Worm (Caenorhabditis elegans) whole organism, L4 larva: ENCODE data around the gene unc-31.

Experiments
- D1046.2 ChIP-seq: fragments of 200-800 bp; sonication (Bioruptor generic); IDR thresholded peaks from 2 replicates; pipeline ENCODE4 v1.3.6; 2022; ENCODE audit warnings: missing genetic modification characterization, missing compliant biosample characterization
- F10B5.3 ChIP-seq: sonication (generic microtip); optimal IDR thresholded peaks from 2 replicates; lab custom pipeline; 2016; ENCODE audit warnings: mild to moderate bottlenecking, missing genetic modification characterization, missing compliant biosample characterization
- F26F4.8 ChIP-seq: fragments of 200-800 bp; sonication (Bioruptor generic); conservative IDR thresholded peaks from 2 replicates; pipeline ENCODE4 v1.3.6; 2022; ENCODE audit warnings: missing genetic modification characterization, missing compliant biosample characterization
- R02D3.7 ChIP-seq: fragments of 150-350 bp; sonication (generic microtip); optimal IDR thresholded peaks from 3 replicates; lab custom pipeline; 2014; ENCODE audit warnings: missing biosample characterization, missing genetic modification characterization
- T20F7.1 ChIP-seq: fragments of 200-800 bp; sonication (Bioruptor generic); optimal IDR thresholded peaks from 2 replicates; lab custom pipeline; 2018; ENCODE audit warnings: mild to moderate bottlenecking, missing genetic modification characterization, missing compliant biosample characterization
- T26A8.4 ChIP-seq: fragments of 200-800 bp; sonication (Bioruptor generic); IDR thresholded peaks from 2 replicates; pipeline ENCODE4 v1.3.6; 2022; ENCODE audit warnings: missing genetic modification characterization, missing compliant biosample characterization
- Y105C5A.15 ChIP-seq: fragments of 200-800 bp; sonication (Bioruptor generic); IDR thresholded peaks from 2 replicates; pipeline ENCODE4 v1.3.6; 2022; ENCODE audit warnings: missing genetic modification characterization, missing compliant biosample characterization
- aha-1 ChIP-seq: fragments of 150-350 bp; peaks from one replicate; lab custom pipeline; 2014; ENCODE audit warnings: missing biosample characterization, missing genetic modification characterization
- aly-2 ChIP-seq: sonication (generic microtip); optimal IDR thresholded peaks from 2 replicates; lab custom pipeline; 2018; ENCODE audit warnings: missing biosample characterization, missing genetic modification characterization
- ceh-20 ChIP-seq: fragments of 200-800 bp; sonication (Bioruptor generic); IDR thresholded peaks from 2 replicates; pipeline ENCODE4 v1.3.6; 2022; ENCODE audit warnings: missing genetic modification reagents, missing genetic modification characterization, missing compliant biosample characterization
- ceh-44 ChIP-seq: fragments of 200-800 bp; sonication (Bioruptor generic); IDR thresholded peaks from 2 replicates; pipeline ENCODE4 v1.3.6; 2022; ENCODE audit warnings: missing genetic modification reagents, missing genetic modification characterization, missing compliant biosample characterization
- ceh-82 ChIP-seq: sonication (generic microtip); optimal IDR thresholded peaks from 2 replicates; lab custom pipeline; 2017; ENCODE audit warnings: missing biosample characterization, missing genetic modification characterization
- ces-1 ChIP-seq: fragments of 150-350 bp; sonication (generic microtip); optimal IDR thresholded peaks from 4 replicates; lab custom pipeline; 2014; ENCODE audit warnings: missing biosample characterization, missing genetic modification reagents, missing genetic modification characterization
- ctbp-1 ChIP-seq: fragments of 200-800 bp; sonication (Bioruptor generic); IDR thresholded peaks from 2 replicates; pipeline ENCODE4 v1.3.6; 2022; ENCODE audit warnings: missing genetic modification reagents, missing genetic modification characterization, missing compliant biosample characterization
- daf-12 ChIP-seq: fragments of 150-350 bp; optimal IDR thresholded peaks from 2 replicates; lab custom pipeline; 2014; ENCODE audit warnings: missing biosample characterization, missing genetic modification reagents, missing genetic modification characterization
- daf-19 ChIP-seq: fragments of 200-800 bp; sonication (Bioruptor generic); conservative IDR thresholded peaks from 2 replicates; pipeline ENCODE4 v1.3.6; 2022; ENCODE audit warnings: missing genetic modification characterization, missing compliant biosample characterization
- daf-8 ChIP-seq: fragments of 200-800 bp; sonication (Bioruptor generic); IDR thresholded peaks from 2 replicates; pipeline ENCODE4 v1.3.6; 2022; ENCODE audit warnings: missing genetic modification characterization, missing compliant biosample characterization
- dpl-1 ChIP-seq: fragments of 150-350 bp; optimal IDR thresholded peaks from 2 replicates; lab custom pipeline; 2014; ENCODE audit warnings: missing biosample characterization, missing genetic modification reagents, missing genetic modification characterization
- egl-43 ChIP-seq: fragments of 200-800 bp; sonication (Bioruptor generic); IDR thresholded peaks from 2 replicates; pipeline ENCODE4 v1.3.6; 2022; ENCODE audit warnings: missing genetic modification reagents, missing genetic modification characterization, missing compliant biosample characterization
- fkh-10 ChIP-seq: fragments of 150-350 bp; optimal IDR thresholded peaks from 2 replicates; lab custom pipeline; 2014; ENCODE audit warnings: missing biosample characterization, missing genetic modification reagents, missing genetic modification characterization
- gei-8 ChIP-seq: fragments of 200-800 bp; sonication (Bioruptor generic); optimal IDR thresholded peaks from 2 replicates; lab custom pipeline; 2018; ENCODE audit warnings: mild to moderate bottlenecking, missing genetic modification characterization, missing compliant biosample characterization
- hif-1 ChIP-seq, 2 experiments: sonication (generic microtip); optimal IDR thresholded peaks; 2 replicates each; lab custom pipeline; 2016 to 2017; ENCODE audit warnings: missing compliant biosample characterization in 2 of 2, missing genetic modification characterization in 2 of 2, missing genetic modification reagents in 2 of 2, missing genotype in 2 of 2, mild to moderate bottlenecking in 1 of 2
- hlh-11 ChIP-seq: fragments of 200-800 bp; sonication (Bioruptor generic); optimal IDR thresholded peaks from 2 replicates; lab custom pipeline; 2018; ENCODE audit warnings: mild to moderate bottlenecking, missing genetic modification characterization, missing compliant biosample characterization
- hlh-30 ChIP-seq: sonication (generic microtip); optimal IDR thresholded peaks from 2 replicates; lab custom pipeline; 2017; ENCODE audit warnings: antibody characterized with exemption, mild to moderate bottlenecking, missing genetic modification characterization, missing compliant biosample characterization; ENCODE audit not compliant: insufficient read depth
- hmg-1.1 ChIP-seq: fragments of 200-800 bp; sonication (Bioruptor generic); IDR thresholded peaks from 2 replicates; pipeline ENCODE4 v1.3.6; 2022; ENCODE audit warnings: missing genetic modification reagents, missing genetic modification characterization, missing compliant biosample characterization
- lin-13 ChIP-seq: fragments of 150-350 bp; optimal IDR thresholded peaks from 2 replicates; lab custom pipeline; 2014; ENCODE audit warnings: missing biosample characterization, missing genetic modification reagents, missing genetic modification characterization
- lin-29 ChIP-seq: fragments of 200-800 bp; sonication (Bioruptor generic); IDR thresholded peaks from 2 replicates; pipeline ENCODE4 v1.3.6; 2022; ENCODE audit warnings: missing genetic modification reagents, missing genetic modification characterization, missing compliant biosample characterization
- lin-39 ChIP-seq: fragments of 150-350 bp; optimal IDR thresholded peaks from 2 replicates; lab custom pipeline; 2014; ENCODE audit warnings: missing biosample characterization, missing genetic modification reagents, missing genetic modification characterization
- lsy-2 ChIP-seq, 2 experiments: fragments of 150-350 bp in 1 of 2; sonication (generic microtip) in 1 of 2; optimal IDR thresholded peaks; 2 replicates each; lab custom pipeline; 2014 to 2017; ENCODE audit warnings: missing biosample characterization in 2 of 2, missing genetic modification characterization in 2 of 2
- mdl-1 ChIP-seq, 2 experiments: fragments of 150-350 bp in 1 of 2; sonication (generic microtip) in 1 of 2; optimal IDR thresholded peaks; 2 replicates each; lab custom pipeline; 2014 to 2017; ENCODE audit warnings: missing biosample characterization in 2 of 2, missing genetic modification characterization in 2 of 2
- mdt-29 ChIP-seq: fragments of 200-800 bp; sonication (Bioruptor generic); IDR thresholded peaks from 2 replicates; pipeline ENCODE4 v1.3.6; 2022; ENCODE audit warnings: missing genetic modification reagents, missing genetic modification characterization, missing compliant biosample characterization
- mxl-2 ChIP-seq: fragments of 200-800 bp; sonication (Bioruptor generic); conservative IDR thresholded peaks from 2 replicates; pipeline ENCODE4 v1.3.6; 2022; ENCODE audit warnings: missing genetic modification reagents, missing genetic modification characterization, missing compliant biosample characterization
- mxl-3 ChIP-seq: fragments of 200-800 bp; sonication (Bioruptor generic); optimal IDR thresholded peaks from 2 replicates; lab custom pipeline; 2018; ENCODE audit warnings: mild to moderate bottlenecking, missing genetic modification characterization, missing compliant biosample characterization
- nhr-10 ChIP-seq: fragments of 150-350 bp; optimal IDR thresholded peaks from 2 replicates; lab custom pipeline; 2014; ENCODE audit warnings: missing biosample characterization, missing genetic modification characterization
- nhr-237 ChIP-seq: sonication (generic microtip); optimal IDR thresholded peaks from 2 replicates; lab custom pipeline; 2017; ENCODE audit warnings: missing biosample characterization, missing genetic modification characterization
- nhr-48 ChIP-seq: sonication (generic microtip); optimal IDR thresholded peaks from 2 replicates; lab custom pipeline; 2016; ENCODE audit warnings: mild to moderate bottlenecking, missing genetic modification characterization, missing compliant biosample characterization
- nhr-77 ChIP-seq: fragments of 150-350 bp; optimal IDR thresholded peaks from 2 replicates; lab custom pipeline; 2014; ENCODE audit warnings: missing biosample characterization, missing genetic modification characterization
- pha-4 ChIP-seq, 2 experiments: fragments of 150-350 bp in 1 of 2; fragments of 200-800 bp in 1 of 2; sonication (Bioruptor generic) in 1 of 2; IDR thresholded peaks in 1 of 2; optimal IDR thresholded peaks in 1 of 2; 2 replicates each; pipeline versions ENCODE4 v1.3.6 to Lab custom; 2014 to 2022; ENCODE audit warnings: missing genetic modification characterization in 2 of 2, missing genetic modification reagents in 2 of 2, missing biosample characterization in 1 of 2, missing compliant biosample characterization in 1 of 2
- pqm-1 ChIP-seq: sonication (generic microtip); optimal IDR thresholded peaks from 2 replicates; lab custom pipeline; 2017; ENCODE audit warnings: missing biosample characterization, missing genetic modification characterization
- rbr-2 ChIP-seq: sonication (generic microtip); optimal IDR thresholded peaks from 2 replicates; lab custom pipeline; 2016; ENCODE audit warnings: missing genotype, missing genetic modification characterization, missing compliant biosample characterization
- set-16 ChIP-seq: fragments of 200-800 bp; sonication (Bioruptor generic); IDR thresholded peaks from 2 replicates; pipeline ENCODE4 v1.3.6; 2022; ENCODE audit warnings: missing genetic modification reagents, missing genetic modification characterization, missing compliant biosample characterization
- snpc-4 ChIP-seq: fragments of 150-350 bp; optimal IDR thresholded peaks from 2 replicates; lab custom pipeline; 2014; ENCODE audit warnings: missing biosample characterization, missing genetic modification characterization
- spr-1 ChIP-seq: sonication (generic microtip); optimal IDR thresholded peaks from 2 replicates; lab custom pipeline; 2016; ENCODE audit warnings: mild to moderate bottlenecking, missing genetic modification characterization, missing compliant biosample characterization
- tag-97 ChIP-seq: fragments of 200-800 bp; sonication (Bioruptor generic); IDR thresholded peaks from 2 replicates; pipeline ENCODE4 v1.3.6; 2022; ENCODE audit warnings: missing genetic modification characterization, missing compliant biosample characterization
- unc-62 ChIP-seq, 3 experiments: fragments of 150-350 bp in 1 of 3; sonication (generic microtip); optimal IDR thresholded peaks in 2 of 3; peaks in 1 of 3; 1 replicate in 1 of 3; 2 replicates in 2 of 3; lab custom pipeline; 2014 to 2017; ENCODE audit warnings: missing biosample characterization in 3 of 3, missing genetic modification characterization in 3 of 3, missing genetic modification reagents in 3 of 3, missing genotype in 1 of 3
- vab-7 ChIP-seq: fragments of 200-800 bp; sonication (Bioruptor generic); IDR thresholded peaks from 2 replicates; pipeline ENCODE4 v1.3.6; 2022; ENCODE audit warnings: missing genetic modification reagents, missing genetic modification characterization, missing compliant biosample characterization
- ztf-11 ChIP-seq: fragments of 150-350 bp; optimal IDR thresholded peaks from 2 replicates; lab custom pipeline; 2014; ENCODE audit warnings: missing biosample characterization, missing genetic modification characterization
- ztf-7 ChIP-seq: fragments of 150-350 bp; optimal IDR thresholded peaks from 2 replicates; lab custom pipeline; 2014; ENCODE audit warnings: missing biosample characterization, missing genetic modification characterization

Gene unc-31

DNA sequence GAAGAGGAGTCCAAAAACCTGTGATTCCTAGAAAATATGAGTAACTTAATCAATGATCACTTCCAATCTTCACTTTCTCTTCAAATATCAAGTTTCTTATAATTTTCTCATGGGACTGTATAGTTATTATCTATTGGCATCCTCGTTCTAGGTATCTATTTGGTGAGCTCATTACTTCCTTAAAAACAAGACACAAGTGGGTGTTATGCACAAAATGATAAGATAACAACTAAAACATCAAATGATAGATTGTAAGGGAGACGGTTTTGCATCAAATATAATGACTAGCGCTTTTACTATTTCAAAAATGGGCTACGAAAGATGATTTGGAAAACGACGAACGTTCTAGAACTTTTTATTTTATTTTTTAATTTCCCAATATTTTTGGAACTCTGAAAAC lies 8.6 kb upstream of the unc-31 start, which contains the start of gene ZK897.10:
ZK897.10 (plus strand) TSS at position 285 of the 400 bp plus-strand sequence.
- no peak for TF ChIP-seq nhr-77 (tag; lab: Kevin White, UChicago)
- peak; percentile 57 for TF ChIP-seq pqm-1 (tag; lab: Kevin White, UChicago)
- no peak for TF ChIP-seq daf-8 (GFP tag; lab: Robert Waterston, UW)

DNA sequence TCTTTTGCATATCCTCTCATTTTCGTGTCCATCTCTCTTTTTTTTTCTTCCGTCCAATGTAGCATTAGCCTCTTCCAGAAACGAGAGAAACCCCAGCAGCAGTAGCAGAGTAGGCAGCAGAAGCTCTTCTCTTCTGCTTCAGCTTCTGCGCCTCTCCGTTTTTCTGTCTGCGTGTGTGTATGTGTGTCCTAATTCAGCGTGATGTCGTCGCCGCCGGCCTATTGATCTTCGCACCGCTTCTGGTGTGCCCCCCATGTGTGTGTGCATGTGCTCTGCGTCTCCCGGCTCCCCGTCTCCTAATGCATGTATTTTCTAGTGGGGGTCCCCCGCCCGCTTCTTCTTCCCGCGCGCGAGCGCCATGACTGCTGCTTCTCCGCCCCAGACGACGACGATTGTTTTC lies 2.3 kb upstream of the unc-31 start:
- TF ChIP-seq hlh-30, result peak; percentile 82
- no peak for TF ChIP-seq pha-4 (GFP tag; IDR thresholded peaks at IDR 0.05; lab: Robert Waterston, UW)
- no peak for TF ChIP-seq pha-4 (tag; optimal IDR thresholded peaks at IDR 0.05; lab: Kevin White, UChicago)
- TF ChIP-seq aha-1 (tag; lab: Kevin White, UChicago), result no peak
- 0 out of 2 replicates have a peak, but pooled peaks have one; percentile 15 for TF ChIP-seq mdt-29 (GFP tag; lab: Robert Waterston, UW)
- TF ChIP-seq daf-19 (GFP tag; lab: Robert Waterston, UW), result no peak
- no peak for TF ChIP-seq D1046.2 (GFP tag; lab: Robert Waterston, UW)
- no peak for TF ChIP-seq hlh-11 (tag; lab: Kevin White, UChicago)
- peak; percentile 84 for TF ChIP-seq rbr-2 (tag; lab: Kevin White, UChicago)
- TF ChIP-seq hif-1 (tag; optimal IDR thresholded peaks at IDR 0.05; lab: Kevin White, UChicago), result peak in 1 of 2 experiments; percentile 50
- peak; percentile 48 to 65 for TF ChIP-seq lsy-2 (tag; optimal IDR thresholded peaks at IDR 0.05; lab: Kevin White, UChicago)
- TF ChIP-seq lin-39, result no peak
- TF ChIP-seq ztf-11 (tag; lab: Kevin White, UChicago), result no peak
- TF ChIP-seq fkh-10 (GFP tag; lab: Kevin White, UChicago), result peak; percentile 60
- no peak for TF ChIP-seq spr-1 (tag; lab: Kevin White, UChicago)
- peak in 1 of 2 experiments; percentile 93 for TF ChIP-seq unc-62 (GFP tag; optimal IDR thresholded peaks at IDR 0.05 in 1 of 2; lab: Kevin White, UChicago)
- TF ChIP-seq unc-62 (tag; optimal IDR thresholded peaks at IDR 0.05; lab: Kevin White, UChicago), result no peak
- TF ChIP-seq snpc-4 (tag; lab: Kevin White, UChicago), result no peak
- TF ChIP-seq tag-97, result 0 out of 2 replicates have a peak, but pooled peaks have one; percentile 14
- no peak for TF ChIP-seq nhr-237 (tag; lab: Kevin White, UChicago)
- TF ChIP-seq ztf-7 (tag; lab: Kevin White, UChicago), result no peak
- no peak for TF ChIP-seq nhr-10
- TF ChIP-seq vab-7 (GFP tag; lab: Robert Waterston, UW), result peak; percentile 68; the same call in 1 of the 2 replicates
- TF ChIP-seq mdl-1 (tag; optimal IDR thresholded peaks at IDR 0.05; lab: Kevin White, UChicago), result peak; percentile 68 to 77
- no peak for TF ChIP-seq nhr-48 (tag; lab: Kevin White, UChicago)
- no peak for TF ChIP-seq aly-2 (tag; lab: Kevin White, UChicago)
- no peak for TF ChIP-seq ceh-82 (tag; lab: Kevin White, UChicago)
- TF ChIP-seq gei-8 (GFP tag; lab: Kevin White, UChicago), result no peak
- no peak for TF ChIP-seq ces-1
- no peak for TF ChIP-seq T20F7.1 (GFP tag; lab: Kevin White, UChicago)
- peak; percentile 21 for TF ChIP-seq dpl-1 (GFP tag; lab: Kevin White, UChicago)
- peak; percentile 85 for TF ChIP-seq hmg-1.1 (GFP tag; lab: Robert Waterston, UW)
- TF ChIP-seq Y105C5A.15 (GFP tag; lab: Robert Waterston, UW), result no peak
- no peak for TF ChIP-seq lin-29 (GFP tag; lab: Robert Waterston, UW)
- peak; percentile 93 for TF ChIP-seq set-16 (GFP tag; lab: Robert Waterston, UW)
- peak; percentile 74 for TF ChIP-seq ctbp-1
- TF ChIP-seq mxl-3 (GFP tag; lab: Kevin White, UChicago), result peak; percentile 76
- no peak for TF ChIP-seq F10B5.3
- no peak for TF ChIP-seq lin-13 (GFP tag; lab: Kevin White, UChicago)
- 0 out of 2 replicates have a peak, but pooled peaks have one; percentile 38 for TF ChIP-seq F26F4.8 (GFP tag; lab: Robert Waterston, UW)
- TF ChIP-seq ceh-20 (GFP tag; lab: Robert Waterston, UW), result 0 out of 2 replicates have a peak, but pooled peaks have one; percentile 22
- TF ChIP-seq egl-43 (GFP tag; lab: Robert Waterston, UW), result peak; percentile 85
- TF ChIP-seq R02D3.7 (tag; lab: Kevin White, UChicago), result no peak
- TF ChIP-seq daf-12, result no peak
- TF ChIP-seq daf-8 (GFP tag; lab: Robert Waterston, UW), result no peak
- TF ChIP-seq ceh-44 (GFP tag; lab: Robert Waterston, UW), result 0 out of 2 replicates have a peak, but pooled peaks have one; percentile 27
- 0 out of 2 replicates have a peak, but pooled peaks have one; percentile 52 for TF ChIP-seq mxl-2 (GFP tag; lab: Robert Waterston, UW)
- no peak for TF ChIP-seq T26A8.4 (GFP tag; lab: Robert Waterston, UW)
